Fruit fly (Drosophila melanogaster): ENCODE measurements around the gene CG13692.
A peak's percentile ranks its signal among the peaks of the same experiment; 100 is the strongest.

Gene CG13692

DNA sequence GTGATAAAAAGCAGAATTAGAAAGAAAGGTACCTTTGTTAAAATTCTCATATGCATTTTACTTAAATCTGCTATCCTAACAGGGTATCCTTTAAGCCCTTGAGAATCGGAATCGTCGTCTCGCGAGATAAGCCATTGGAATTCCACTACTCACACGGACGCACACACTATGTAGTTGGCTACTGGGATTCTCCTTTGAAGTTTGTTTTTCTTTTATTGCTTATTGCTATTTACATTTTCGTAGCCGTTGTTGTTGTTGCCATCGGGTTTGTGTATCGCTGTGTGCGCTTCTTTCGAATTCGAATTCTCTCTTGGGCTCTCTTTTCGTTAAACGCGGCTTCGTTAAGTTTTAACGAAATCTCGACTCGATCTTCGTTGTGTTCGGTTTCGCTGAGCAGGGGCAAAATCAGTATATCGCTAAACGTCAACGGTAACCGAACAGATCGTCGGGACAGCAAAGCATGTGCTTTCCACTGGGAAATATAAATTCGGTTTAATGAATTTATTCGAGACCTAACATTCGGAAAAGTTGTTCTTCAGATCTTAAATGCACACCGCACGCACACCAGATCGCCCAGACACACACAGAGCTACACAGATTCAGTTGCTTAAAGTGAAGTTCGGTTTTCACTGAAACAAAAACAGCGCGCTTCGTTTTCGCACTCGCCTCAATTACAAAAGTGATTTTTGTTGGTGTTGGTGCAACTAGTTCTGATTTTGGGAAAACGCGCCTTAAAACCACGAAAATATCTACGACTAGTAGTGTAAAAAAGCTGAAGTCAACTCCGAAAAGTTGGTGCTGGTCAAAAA lies 9.5 kb downstream of the CG13692 start, which contains the start of gene ex (continued):
- TF ChIP-seq twi (tag; optimal IDR thresholded peaks at IDR 0.05) (peak; percentile 39), Hr78 (GFP tag; optimal IDR thresholded peaks at IDR 0.05) (no peak), CG42726 (GFP tag; IDR thresholded peaks at IDR 0.05; ENCODE audit: partially characterized antibody) (peak; percentile 38; the same call in 1 of the 2 replicates), Scr (GFP tag; IDR thresholded peaks at IDR 0.05; ENCODE audit: partially characterized antibody) (no peak), tx (GFP tag; optimal IDR thresholded peaks at IDR 0.05) (no peak), Bdp1 (GFP tag; optimal IDR thresholded peaks at IDR 0.05) (no peak), CG14710 (tag; optimal IDR thresholded peaks at IDR 0.05) (peak; percentile 48), CG10979 (tag; optimal IDR thresholded peaks at IDR 0.05) (no peak), CG6854 (GFP tag; optimal IDR thresholded peaks at IDR 0.05) (peak; percentile 58), tna (GFP tag; IDR thresholded peaks at IDR 0.05; ENCODE audit: partially characterized antibody) (no peak), Six4 (GFP tag; optimal IDR thresholded peaks at IDR 0.05) (no peak), emc (GFP tag; optimal IDR thresholded peaks at IDR 0.05) (no peak), hth (optimal IDR thresholded peaks at IDR 0.05) (no peak), Nf-YC (tag; optimal IDR thresholded peaks at IDR 0.05) (peak; percentile 33), CG10267 (tag; optimal IDR thresholded peaks at IDR 0.05) (no peak), CG6689 (GFP tag; IDR thresholded peaks at IDR 0.05) (no peak), CG10543 (GFP tag; optimal IDR thresholded peaks at IDR 0.05) (peak; percentile 74), CG3281 (GFP tag; optimal IDR thresholded peaks at IDR 0.05) (peak; percentile 65), gem (tag; optimal IDR thresholded peaks at IDR 0.05) (peak; percentile 64), CG2116 (GFP tag; optimal IDR thresholded peaks at IDR 0.05) (peak; percentile 44), Atf-2 (GFP tag; optimal IDR thresholded peaks at IDR 0.05) (no peak), CG13894 (tag; optimal IDR thresholded peaks at IDR 0.05) (peak; percentile 73), gsb-n (tag; optimal IDR thresholded peaks at IDR 0.05) (peak; percentile 38), BEAF-32 (GFP tag; optimal IDR thresholded peaks at IDR 0.05) (no peak), bowl (GFP tag; IDR thresholded peaks at IDR 0.05) (peak; percentile 55; the same call in 1 of the 2 replicates), ewg (GFP tag; optimal IDR thresholded peaks at IDR 0.05) (peak; percentile 37), jigr1 (GFP tag; IDR thresholded peaks at IDR 0.05) (no peak), CG14667 (GFP tag; IDR thresholded peaks at IDR 0.05) (no peak), CG15696 (tag; optimal IDR thresholded peaks at IDR 0.05) (peak; percentile 67), nau (GFP tag; optimal IDR thresholded peaks at IDR 0.05) (peak; percentile 58), CG17612 (GFP tag; IDR thresholded peaks at IDR 0.05) (no peak), pum (GFP tag; optimal IDR thresholded peaks at IDR 0.05) (no peak), Ravus (GFP tag; IDR thresholded peaks at IDR 0.05) (no peak), CG3163 (GFP tag; optimal IDR thresholded peaks at IDR 0.05) (peak; percentile 65), CG17361 (GFP tag; IDR thresholded peaks at IDR 0.05) (no peak), Elba2 (GFP tag; optimal IDR thresholded peaks at IDR 0.05) (peak; percentile 34), jing (GFP tag; optimal IDR thresholded peaks at IDR 0.05) (no peak), danr (GFP tag; IDR thresholded peaks at IDR 0.05) (no peak; the same call in 1 of the 2 replicates), slou (GFP tag; optimal IDR thresholded peaks at IDR 0.05) (no peak), CG10565 (GFP tag; optimal IDR thresholded peaks at IDR 0.05) (no peak), Poxn (GFP tag; IDR thresholded peaks at IDR 0.05) (no peak), CG9876 (GFP tag; optimal IDR thresholded peaks at IDR 0.05) (no peak), CG10147 (GFP tag; optimal IDR thresholded peaks at IDR 0.05) (peak; percentile 34), bbx (GFP tag; IDR thresholded peaks at IDR 0.05; ENCODE audit: partially characterized antibody) (peak; percentile 44; the same call in 1 of the 2 replicates), CG6683 (GFP tag; optimal IDR thresholded peaks at IDR 0.05) (peak; percentile 33), Spps (tag; optimal IDR thresholded peaks at IDR 0.05) (peak; percentile 9), cas (GFP tag; IDR thresholded peaks at IDR 0.05) (no peak), Dip2 (GFP tag; IDR thresholded peaks at IDR 0.05) (no peak), unpg (GFP tag; optimal IDR thresholded peaks at IDR 0.05) (peak; percentile 69)

Data from whole organism, embryonic.